Worm (Caenorhabditis elegans) whole organism, L4 larva: Measurements from ENCODE around the gene lin-15B.

Experiments used
- ces-1 ChIP-seq: fragments of 150-350 bp; sonication (generic microtip); optimal IDR thresholded peaks from 4 replicates; lab custom pipeline; 2014; ENCODE audit warnings: missing biosample characterization, missing genetic modification reagents, missing genetic modification characterization
- lin-29 ChIP-seq: fragments of 200-800 bp; sonication (Bioruptor generic); IDR thresholded peaks from 2 replicates; pipeline ENCODE4 v1.3.6; 2022; ENCODE audit warnings: missing genetic modification reagents, missing genetic modification characterization, missing compliant biosample characterization
- nhr-111 ChIP-seq: fragments of 200-800 bp; sonication (Bioruptor generic); optimal IDR thresholded peaks from 2 replicates; lab custom pipeline; 2018; ENCODE audit warnings: mild to moderate bottlenecking, missing genetic modification characterization, missing compliant biosample characterization
- pha-4 ChIP-seq, 2 experiments: fragments of 150-350 bp in 1 of 2; fragments of 200-800 bp in 1 of 2; sonication (Bioruptor generic) in 1 of 2; IDR thresholded peaks in 1 of 2; optimal IDR thresholded peaks in 1 of 2; 2 replicates each; pipeline versions ENCODE4 v1.3.6 to Lab custom; 2014 to 2022; ENCODE audit warnings: missing genetic modification characterization in 2 of 2, missing genetic modification reagents in 2 of 2, missing biosample characterization in 1 of 2, missing compliant biosample characterization in 1 of 2
- pqm-1 ChIP-seq: sonication (generic microtip); optimal IDR thresholded peaks from 2 replicates; lab custom pipeline; 2017; ENCODE audit warnings: missing biosample characterization, missing genetic modification characterization
- saeg-2 ChIP-seq: fragments of 200-800 bp; sonication (Bioruptor generic); IDR thresholded peaks from 2 replicates; pipeline ENCODE4 v1.3.6; 2022; ENCODE audit warnings: missing genetic modification reagents, missing genetic modification characterization, missing compliant biosample characterization

DNA sequence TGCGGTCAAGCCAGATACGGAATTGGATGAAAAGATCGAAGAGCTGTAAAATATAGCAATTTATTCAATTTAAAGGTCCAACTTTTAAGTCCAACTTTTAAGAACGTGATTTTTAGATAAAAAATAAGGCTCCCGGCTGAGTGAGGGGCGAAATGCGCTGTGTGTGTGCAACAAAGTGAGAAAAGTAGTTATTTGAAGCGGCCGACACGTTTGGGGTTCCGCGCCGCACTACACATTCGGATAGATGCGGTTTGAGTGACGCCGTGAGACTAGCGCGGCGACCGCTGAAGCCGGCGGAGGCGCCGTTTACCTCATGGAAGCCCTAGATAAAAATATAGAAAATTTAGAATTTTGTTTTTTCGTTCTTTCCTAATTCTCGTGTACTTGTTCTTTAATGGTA lies 44.9 kb downstream of the lin-15B start:
- TF ChIP-seq pha-4 (GFP tag; IDR thresholded peaks at IDR 0.05; lab: Robert Waterston, UW) (no peak), pha-4 (tag; optimal IDR thresholded peaks at IDR 0.05; lab: Kevin White, UChicago) (no peak), pqm-1 (tag; lab: Kevin White, UChicago) (no peak), saeg-2 (GFP tag; lab: Robert Waterston, UW) (no peak), lin-29 (GFP tag; lab: Robert Waterston, UW) (no peak), ces-1 (GFP tag; lab: Kevin White, UChicago) (no peak), nhr-111 (GFP tag; lab: Kevin White, UChicago) (no peak)
